Worm (Caenorhabditis elegans) whole organism, mixed stage, embryonic: Measurements from ENCODE around the gene Y53C12A.8.

Experiments
- ces-1 ChIP-seq: fragments of 150-350 bp; optimal IDR thresholded peaks from 2 replicates; lab custom pipeline; 2014; ENCODE audit warnings: missing biosample characterization, missing genetic modification reagents, missing genetic modification characterization
- elt-3 ChIP-seq: fragments of 150-350 bp; optimal IDR thresholded peaks from 2 replicates; lab custom pipeline; 2014; ENCODE audit warnings: missing biosample characterization, missing genetic modification characterization
- nhr-28 ChIP-seq: fragments of 150-350 bp; optimal IDR thresholded peaks from 2 replicates; lab custom pipeline; 2014; ENCODE audit warnings: missing biosample characterization, missing genetic modification characterization
- pha-4 ChIP-seq: fragments of 150-350 bp; optimal IDR thresholded peaks from 2 replicates; lab custom pipeline; 2018; ENCODE audit warnings: missing biosample characterization, missing genetic modification reagents, missing genetic modification characterization
- unc-120 ChIP-seq: sonication (generic microtip); optimal IDR thresholded peaks from 2 replicates; lab custom pipeline; 2017; ENCODE audit warnings: missing genetic modification characterization, missing compliant biosample characterization; ENCODE audit not compliant: poor library complexity, severe bottlenecking

DNA sequence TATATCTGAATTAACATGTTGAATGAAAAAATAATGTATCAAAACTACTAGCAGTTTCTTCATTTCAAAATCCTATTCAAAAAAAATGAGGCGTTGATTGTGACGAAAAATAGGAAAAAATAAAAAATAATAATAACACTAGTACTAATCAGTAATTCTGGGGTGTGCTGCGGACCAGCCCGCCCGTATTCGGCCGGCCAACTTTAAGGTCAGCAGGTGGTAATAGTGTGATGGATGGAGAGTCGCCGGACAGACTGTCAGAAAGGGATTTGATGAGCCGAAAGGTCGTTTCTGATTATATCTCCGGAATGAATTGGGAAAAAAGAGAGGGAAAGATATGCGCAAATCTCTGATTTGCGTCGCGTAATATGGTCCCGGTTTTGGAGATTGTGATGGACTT is 24.2 kb upstream of the Y53C12A.8 start, which contains the start of gene cutl-2:
- TF ChIP-seq elt-3 (tag; lab: Kevin White, UChicago) (no peak), nhr-28 (tag; lab: Kevin White, UChicago) (no peak), pha-4 (tag; lab: Kevin White, UChicago) (no peak), ces-1 (GFP tag; lab: Kevin White, UChicago) (no peak), unc-120 (tag; lab: Kevin White, UChicago) (no peak)
